Worm (Caenorhabditis elegans): ENCODE measurements around the gene srlf-2.
A peak's percentile ranks its signal among the peaks of the same experiment; 100 is the strongest.

- no peak for TF ChIP-seq lin-39 (tag; optimal IDR thresholded peaks at IDR 0.05)
- no peak for TF ChIP-seq eor-1 (tag; optimal IDR thresholded peaks at IDR 0.05)
- no peak for TF ChIP-seq ceh-28 (tag; optimal IDR thresholded peaks at IDR 0.05)
- TF ChIP-seq snpc-4 (tag; optimal IDR thresholded peaks at IDR 0.05): no peak
- TF ChIP-seq nhr-237 (tag; optimal IDR thresholded peaks at IDR 0.05): no peak
- no peak for TF ChIP-seq nfya-1 (tag; optimal IDR thresholded peaks at IDR 0.05; ENCODE audit: insufficient read depth)
- TF ChIP-seq egl-27 (tag; optimal IDR thresholded peaks at IDR 0.05): peak; percentile 25
- TF ChIP-seq ztf-4 (tag; optimal IDR thresholded peaks at IDR 0.05): no peak
- TF ChIP-seq ZK546.5 (tag; optimal IDR thresholded peaks at IDR 0.05): no peak
Observed at ce11 chrIV:8534189-8534588, 44.2 kb downstream of the srlf-2 start.
